Fruit fly (Drosophila melanogaster): ENCODE measurements around the gene Atg5.

DNA sequence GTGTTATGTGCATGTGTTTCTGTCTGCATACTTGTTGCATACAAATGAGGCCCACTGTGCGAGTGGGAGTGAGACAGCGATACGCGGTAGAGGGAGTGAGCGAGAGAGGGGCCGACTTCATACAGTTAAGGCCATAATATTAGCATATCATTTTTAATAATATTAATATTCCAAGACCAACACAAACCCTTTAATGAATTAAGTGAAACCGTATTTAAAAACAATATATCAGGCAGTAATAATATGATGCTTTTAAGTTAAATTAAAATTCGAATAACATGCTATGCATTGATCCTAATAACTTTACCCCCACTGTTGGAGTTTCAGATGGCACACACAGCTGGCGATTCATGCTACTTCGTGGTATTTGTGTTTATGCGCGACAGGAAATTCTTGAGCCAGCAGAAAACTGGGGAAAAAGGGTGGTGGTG, 1.3 kb upstream of the Atg5 start:
- TF ChIP-seq psq (optimal IDR thresholded peaks at IDR 0.05) (no peak), CG8478 (optimal IDR thresholded peaks at IDR 0.05) (peak; percentile 16), pan (optimal IDR thresholded peaks at IDR 0.05) (no peak)

Data from whole organism.